Fruit fly (Drosophila melanogaster) Kc167 (cell line): ENCODE results near the gene CG9338.

Experiments
- Myc ChIP-seq: fragments of >200 bp; optimal IDR thresholded peaks from 2 replicates; lab custom pipeline; 2017; ENCODE audit warnings: missing external identifiers
- Sin3A ChIP-seq: fragments of >200 bp; optimal IDR thresholded peaks from 2 replicates; lab custom pipeline; 2018; ENCODE audit warnings: missing external identifiers
- ttk ChIP-seq: sonication (Bioruptor generic); optimal IDR thresholded peaks from 2 replicates; lab custom pipeline; 2017; ENCODE audit warnings: missing external identifiers

DNA sequence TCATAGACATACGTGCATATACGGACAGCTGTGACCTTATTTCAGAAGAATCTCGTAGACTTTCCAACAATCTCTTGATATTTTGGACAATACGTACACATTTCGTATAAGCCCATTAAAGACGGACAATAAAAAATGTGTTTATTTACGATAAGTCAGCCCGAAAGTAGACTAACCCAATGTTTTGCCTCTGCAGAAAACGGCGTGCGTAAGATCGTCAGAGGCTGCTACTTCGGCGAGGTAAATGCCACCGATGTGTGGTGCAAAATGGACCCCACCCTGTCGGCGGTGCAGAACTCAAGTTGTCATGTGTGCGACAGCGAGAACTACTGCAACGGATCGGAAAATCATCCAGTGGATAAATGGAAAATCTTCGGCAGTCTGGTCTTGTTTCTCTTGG is 3.9 kb downstream of the CG9338 start:
- TF ChIP-seq ttk (lab: Kevin White, UChicago) (no peak), Myc (lab: Kevin White, UChicago) (no peak), Sin3A (lab: Kevin White, UChicago) (no peak)
